Fruit fly (Drosophila melanogaster) whole organism, embryonic: ENCODE results near the gene CG13623.

Experiments
- Atf-2 ChIP-seq: fragments of 200-800 bp; sonication (Bioruptor generic); optimal IDR thresholded peaks from 2 replicates; lab custom pipeline; 2016; ENCODE audit warnings: missing biosample characterization, missing genetic modification characterization
- B-H1 ChIP-seq: fragments of 200-800 bp; sonication (Bioruptor generic); IDR thresholded peaks from 3 replicates; pipeline ENCODE4 v1.3.6; 2022; ENCODE audit warnings: missing biosample characterization, missing genetic modification characterization
- Blimp-1 ChIP-seq: fragments of 200-800 bp; sonication (Bioruptor generic); optimal IDR thresholded peaks from 3 replicates; lab custom pipeline; 2018; ENCODE audit warnings: missing biosample characterization, missing genetic modification characterization, mild to moderate bottlenecking, moderate library complexity, missing genetic modification reagents
- C15 ChIP-seq: fragments of 200-800 bp; sonication (Bioruptor generic); IDR thresholded peaks from 3 replicates; pipeline ENCODE4 v1.3.6; 2022; ENCODE audit warnings: missing biosample characterization, missing genetic modification characterization
- CG10274 ChIP-seq: fragments of 200-800 bp; sonication (Bioruptor generic); optimal IDR thresholded peaks from 3 replicates; lab custom pipeline; 2017; ENCODE audit warnings: missing biosample characterization, mild to moderate bottlenecking, missing genetic modification characterization
- CG10431 ChIP-seq: fragments of 200-800 bp; sonication (Bioruptor generic); optimal IDR thresholded peaks from 3 replicates; lab custom pipeline; 2018; ENCODE audit warnings: missing biosample characterization, mild to moderate bottlenecking, missing genetic modification characterization
- CG12155 ChIP-seq: fragments of 200-800 bp; sonication (Bioruptor generic); optimal IDR thresholded peaks from 3 replicates; lab custom pipeline; 2016; ENCODE audit warnings: missing biosample characterization, missing genetic modification characterization
- CG12391 ChIP-seq: fragments of 200-800 bp; sonication (Bioruptor generic); optimal IDR thresholded peaks from 3 replicates; lab custom pipeline; 2018; ENCODE audit warnings: missing biosample characterization, mild to moderate bottlenecking, missing genetic modification characterization, moderate library complexity
- CG12659 ChIP-seq: fragments of 200-800 bp; sonication (Bioruptor generic); optimal IDR thresholded peaks from 3 replicates; lab custom pipeline; 2017; ENCODE audit warnings: mild to moderate bottlenecking, missing biosample characterization, missing genetic modification reagents, missing genetic modification characterization
- CG13123 ChIP-seq: fragments of 200-800 bp; sonication (Bioruptor generic); optimal IDR thresholded peaks from 2 replicates; lab custom pipeline; 2016; ENCODE audit warnings: missing biosample characterization, missing genetic modification characterization
- CG13296 ChIP-seq: fragments of 200-800 bp; sonication (Bioruptor generic); optimal IDR thresholded peaks from 3 replicates; lab custom pipeline; 2018; ENCODE audit warnings: missing biosample characterization, mild to moderate bottlenecking, missing genetic modification characterization
- CG15601 ChIP-seq: fragments of 200-800 bp; sonication (Bioruptor generic); optimal IDR thresholded peaks from 3 replicates; lab custom pipeline; 2019; ENCODE audit warnings: missing biosample characterization, mild to moderate bottlenecking, missing genetic modification characterization, moderate library complexity
- CG17568 ChIP-seq: fragments of 200-800 bp; sonication (Bioruptor generic); optimal IDR thresholded peaks from 2 replicates; lab custom pipeline; 2018; ENCODE audit warnings: missing biosample characterization, mild to moderate bottlenecking, missing genetic modification characterization, moderate library complexity
- CG18619 ChIP-seq: fragments of 200-800 bp; sonication (Bioruptor generic); optimal IDR thresholded peaks from 3 replicates; lab custom pipeline; 2017; ENCODE audit warnings: missing biosample characterization, mild to moderate bottlenecking, missing genetic modification characterization
- CG2875 ChIP-seq: fragments of 200-800 bp; sonication (Bioruptor generic); optimal IDR thresholded peaks from 2 replicates; lab custom pipeline; 2017; ENCODE audit warnings: missing biosample characterization, mild to moderate bottlenecking, missing genetic modification characterization, missing genetic modification reagents
- CG30020 ChIP-seq: fragments of 200-800 bp; optimal IDR thresholded peaks from 2 replicates; lab custom pipeline; 2019; ENCODE audit warnings: missing biosample characterization, mild to moderate bottlenecking, missing genetic modification characterization, moderate library complexity
- CG32532 ChIP-seq: fragments of 200-800 bp; sonication (Bioruptor generic); IDR thresholded peaks from 2 replicates; pipeline ENCODE4 v1.3.6; 2022; ENCODE audit warnings: missing biosample characterization, missing genetic modification characterization
- CG33557 ChIP-seq: fragments of 200-800 bp; sonication (Bioruptor generic); optimal IDR thresholded peaks from 2 replicates; lab custom pipeline; 2019; ENCODE audit warnings: missing biosample characterization, mild to moderate bottlenecking, missing genetic modification characterization, moderate library complexity
- CG34224 ChIP-seq: fragments of 200-800 bp; sonication (Bioruptor generic); IDR thresholded peaks from 3 replicates; pipeline ENCODE4 v1.3.6; 2022; ENCODE audit warnings: missing biosample characterization, missing genetic modification characterization; ENCODE audit not compliant: partially characterized antibody
- CG3847 ChIP-seq: fragments of 200-800 bp; sonication (Bioruptor generic); IDR thresholded peaks from 2 replicates; pipeline ENCODE4 v1.3.6; 2022; ENCODE audit warnings: missing biosample characterization, missing genetic modification characterization
- CG43689 ChIP-seq: fragments of 200-800 bp; sonication (Bioruptor generic); IDR thresholded peaks from 2 replicates; pipeline ENCODE4 v1.3.6; 2022; ENCODE audit warnings: missing biosample characterization, missing genetic modification characterization
- CG9817 ChIP-seq: fragments of 200-800 bp; sonication (Bioruptor generic); optimal IDR thresholded peaks from 2 replicates; lab custom pipeline; 2018; ENCODE audit warnings: missing biosample characterization, mild to moderate bottlenecking, missing genetic modification characterization, moderate library complexity
- CoRest ChIP-seq: fragments of 200-800 bp; sonication (Bioruptor generic); optimal IDR thresholded peaks from 3 replicates; lab custom pipeline; 2018; ENCODE audit warnings: missing biosample characterization, mild to moderate bottlenecking, missing genetic modification characterization, moderate library complexity
- Dref ChIP-seq: fragments of 200-800 bp; sonication (Bioruptor generic); IDR thresholded peaks from 2 replicates; pipeline ENCODE4 v1.3.6; 2022; ENCODE audit warnings: missing biosample characterization, missing genetic modification characterization
- E2f2 ChIP-seq: fragments of 200-800 bp; sonication (Bioruptor generic); IDR thresholded peaks from 2 replicates; pipeline ENCODE4 v1.3.6; 2022; ENCODE audit warnings: missing biosample characterization, missing genetic modification characterization
- Ets65A ChIP-seq: fragments of 200-800 bp; sonication (Bioruptor generic); peaks from one replicate; lab custom pipeline; 2016; ENCODE audit warnings: missing biosample characterization, missing genetic modification characterization
- Fer2 ChIP-seq: fragments of 200-800 bp; sonication (Bioruptor generic); optimal IDR thresholded peaks from 2 replicates; lab custom pipeline; 2018; ENCODE audit warnings: missing biosample characterization, mild to moderate bottlenecking, missing genetic modification characterization, moderate library complexity
- Hmx ChIP-seq: fragments of 200-800 bp; sonication (Bioruptor generic); optimal IDR thresholded peaks from 2 replicates; lab custom pipeline; 2016; ENCODE audit warnings: missing biosample characterization, missing genetic modification characterization
- Hsf ChIP-seq: fragments of 200-800 bp; sonication (Bioruptor generic); optimal IDR thresholded peaks from 3 replicates; lab custom pipeline; 2016; ENCODE audit warnings: missing biosample characterization, missing genetic modification characterization
- Nf-YB ChIP-seq: fragments of 200-800 bp; sonication (Bioruptor generic); optimal IDR thresholded peaks from 3 replicates; lab custom pipeline; 2019; ENCODE audit warnings: missing biosample characterization, mild to moderate bottlenecking, missing genetic modification characterization, moderate library complexity
- NfI ChIP-seq: fragments of 200-800 bp; sonication (Bioruptor generic); optimal IDR thresholded peaks from 3 replicates; lab custom pipeline; 2018; ENCODE audit warnings: missing biosample characterization, mild to moderate bottlenecking, missing genetic modification characterization, moderate library complexity
- Scr ChIP-seq: fragments of 200-800 bp; sonication (Bioruptor generic); IDR thresholded peaks from 2 replicates; pipeline ENCODE4 v1.3.6; 2022; ENCODE audit warnings: missing biosample characterization, missing genetic modification characterization; ENCODE audit not compliant: partially characterized antibody
- Six4 ChIP-seq: fragments of 200-800 bp; sonication (Bioruptor generic); optimal IDR thresholded peaks from 2 replicates; lab custom pipeline; 2016; ENCODE audit warnings: missing biosample characterization, missing genetic modification characterization
- Sry-β ChIP-seq: fragments of 200-800 bp; sonication (Bioruptor generic); optimal IDR thresholded peaks from 2 replicates; lab custom pipeline; 2018; ENCODE audit warnings: missing biosample characterization, mild to moderate bottlenecking, missing genetic modification characterization, moderate library complexity
- ase ChIP-seq: fragments of 200-800 bp; sonication (Bioruptor generic); IDR thresholded peaks from 3 replicates; pipeline ENCODE4 v1.3.6; 2022; ENCODE audit warnings: missing biosample characterization, missing genetic modification characterization
- bcd ChIP-seq: fragments of 200-800 bp; sonication (Bioruptor generic); optimal IDR thresholded peaks from 2 replicates; lab custom pipeline; 2017; ENCODE audit warnings: missing biosample characterization, mild to moderate bottlenecking, missing genetic modification characterization
- danr ChIP-seq: fragments of 200-800 bp; sonication (Bioruptor generic); IDR thresholded peaks from 2 replicates; pipeline ENCODE4 v1.3.6; 2022; ENCODE audit warnings: missing biosample characterization, missing genetic modification characterization
- dimm ChIP-seq: fragments of 200-800 bp; sonication (Bioruptor generic); IDR thresholded peaks from 2 replicates; pipeline ENCODE4 v1.3.6; 2022; ENCODE audit warnings: missing biosample characterization, missing genetic modification characterization
- dmrt11E ChIP-seq: fragments of 200-800 bp; sonication (Bioruptor generic); optimal IDR thresholded peaks from 3 replicates; lab custom pipeline; 2018; ENCODE audit warnings: missing biosample characterization, mild to moderate bottlenecking, missing genetic modification characterization, moderate library complexity
- gcm ChIP-seq: fragments of 200-800 bp; sonication (Bioruptor generic); optimal IDR thresholded peaks from 2 replicates; lab custom pipeline; 2019; ENCODE audit warnings: missing biosample characterization, mild to moderate bottlenecking, missing genetic modification characterization, moderate library complexity
- gem ChIP-seq: fragments of 200-800 bp; sonication (Bioruptor generic); optimal IDR thresholded peaks from 2 replicates; lab custom pipeline; 2019; ENCODE audit warnings: missing biosample characterization, mild to moderate bottlenecking, missing genetic modification characterization, moderate library complexity
- gro ChIP-seq: fragments of 200-800 bp; sonication (Bioruptor generic); optimal IDR thresholded peaks from 2 replicates; lab custom pipeline; 2016; ENCODE audit warnings: missing biosample characterization, missing genetic modification characterization
- h ChIP-seq: fragments of >200 bp; optimal IDR thresholded peaks from 2 replicates; lab custom pipeline; 2017
- onecut ChIP-seq: fragments of 200-800 bp; sonication (Bioruptor generic); IDR thresholded peaks from 2 replicates; pipeline ENCODE4 v1.3.6; 2022; ENCODE audit warnings: missing biosample characterization, missing genetic modification characterization
- pho ChIP-seq: fragments of 200-800 bp; sonication (Bioruptor generic); optimal IDR thresholded peaks from 2 replicates; lab custom pipeline; 2016; ENCODE audit warnings: missing biosample characterization, missing genetic modification characterization
- prd ChIP-seq, 3 experiments: fragments of >200 bp in 2 of 3; fragments of 200-800 bp in 1 of 3; sonication (Bioruptor generic) in 1 of 3; optimal IDR thresholded peaks in 2 of 3; IDR thresholded peaks in 1 of 3; 2 replicates in 2 of 3; 3 replicates in 1 of 3; pipeline versions ENCODE4 v1.3.6 to Lab custom; 2017 to 2022; ENCODE audit warnings: missing biosample characterization in 1 of 3, missing genetic modification characterization in 1 of 3
- ranshi ChIP-seq: fragments of 200-800 bp; sonication (Bioruptor generic); IDR thresholded peaks from 2 replicates; pipeline ENCODE4 v1.3.6; 2022; ENCODE audit warnings: missing biosample characterization, missing genetic modification characterization
- run ChIP-seq: fragments of 200-800 bp; sonication (Bioruptor generic); optimal IDR thresholded peaks from 3 replicates; lab custom pipeline; 2018; ENCODE audit warnings: missing biosample characterization, mild to moderate bottlenecking, missing genetic modification characterization
- sens-2 ChIP-seq: fragments of 200-800 bp; sonication (Bioruptor generic); IDR thresholded peaks from 2 replicates; pipeline ENCODE4 v1.3.6; 2022; ENCODE audit warnings: missing biosample characterization, missing genetic modification characterization
- zfh1 ChIP-seq: fragments of 200-800 bp; sonication (Bioruptor generic); IDR thresholded peaks from 3 replicates; pipeline ENCODE4 v1.3.6; 2022; ENCODE audit warnings: missing biosample characterization, missing genetic modification characterization
- zfh2 ChIP-seq: fragments of 200-800 bp; sonication (Bioruptor generic); optimal IDR thresholded peaks from 2 replicates; lab custom pipeline; 2016; ENCODE audit warnings: missing biosample characterization, missing genetic modification characterization

Gene CG13623

dm6 chr3R:24567427-24567771 is 37.0 kb upstream of the CG13623 start (continued):
- no peak for TF ChIP-seq Scr
- TF ChIP-seq CG32532 (GFP tag; lab: Robert Waterston, UW): peak; percentile 90
- peak; percentile 83 for TF ChIP-seq sens-2 (GFP tag; lab: Robert Waterston, UW)
- peak; percentile 83 for TF ChIP-seq Atf-2 (GFP tag; lab: Kevin White, UChicago)
- peak; percentile 89 for TF ChIP-seq Hsf (GFP tag; lab: Kevin White, UChicago)
- peak; percentile 87; the same call in 1 of the 2 replicates for TF ChIP-seq ranshi
- TF ChIP-seq B-H1: peak; percentile 86
- peak; percentile 84 for TF ChIP-seq CG12391 (tag; lab: Kevin White, UChicago)
- peak; percentile 81 for TF ChIP-seq onecut (GFP tag; lab: Robert Waterston, UW)
- TF ChIP-seq CG15601 (tag; lab: Kevin White, UChicago): peak; percentile 73
- peak; percentile 91 for TF ChIP-seq zfh2 (GFP tag; lab: Kevin White, UChicago)
- no peak for TF ChIP-seq CG33557 (GFP tag; lab: Kevin White, UChicago)
- no peak for TF ChIP-seq CG34224 (GFP tag; lab: Robert Waterston, UW)
- TF ChIP-seq CoRest (tag; lab: Kevin White, UChicago): peak; percentile 90
- no peak for TF ChIP-seq prd (optimal IDR thresholded peaks at IDR 0.05; lab: Kevin White, UChicago)
- peak; percentile 91 for TF ChIP-seq prd (GFP tag; IDR thresholded peaks at IDR 0.05; lab: Robert Waterston, UW)
- TF ChIP-seq Fer2 (tag; lab: Kevin White, UChicago): peak; percentile 73
- peak; percentile 82 for TF ChIP-seq CG12155 (GFP tag; lab: Kevin White, UChicago)
- TF ChIP-seq CG3847 (GFP tag; lab: Robert Waterston, UW): peak; percentile 78
- peak; percentile 55 for TF ChIP-seq CG13123 (GFP tag; lab: Kevin White, UChicago)
- TF ChIP-seq h (lab: Kevin White, UChicago): no peak
- TF ChIP-seq Blimp-1: peak; percentile 83
- peak; percentile 79; the same call in 2 of the 3 replicates for TF ChIP-seq ase (GFP tag; lab: Robert Waterston, UW)
- TF ChIP-seq Six4 (GFP tag; lab: Kevin White, UChicago): peak; percentile 71
- TF ChIP-seq Nf-YB (GFP tag; lab: Kevin White, UChicago): peak; percentile 46
- peak; percentile 72; the same call in 1 of the 2 replicates for TF ChIP-seq danr
- peak; percentile 54 for TF ChIP-seq dmrt11E (tag; lab: Kevin White, UChicago)
- peak; percentile 82 for TF ChIP-seq CG43689
- TF ChIP-seq zfh1 (GFP tag; lab: Robert Waterston, UW): peak; percentile 92
- TF ChIP-seq CG10274 (GFP tag; lab: Kevin White, UChicago): peak; percentile 70
- peak; percentile 93 for TF ChIP-seq gro (GFP tag; lab: Kevin White, UChicago)
- TF ChIP-seq Dref: no peak
- peak; percentile 24 for TF ChIP-seq CG30020 (tag; lab: Kevin White, UChicago)
- peak; percentile 88 for TF ChIP-seq CG9817 (tag; lab: Kevin White, UChicago)
- peak; percentile 69 for TF ChIP-seq CG18619 (GFP tag; lab: Kevin White, UChicago)
- TF ChIP-seq NfI: peak; percentile 89
- peak; percentile 92 for TF ChIP-seq gem
- TF ChIP-seq CG13296: peak; percentile 78
- TF ChIP-seq CG17568 (GFP tag; lab: Kevin White, UChicago): peak; percentile 79
- TF ChIP-seq CG10431 (GFP tag; lab: Kevin White, UChicago): no peak
- peak; percentile 74 for TF ChIP-seq run (tag; lab: Kevin White, UChicago)
- no peak for TF ChIP-seq Sry-β (GFP tag; lab: Kevin White, UChicago)
- TF ChIP-seq C15: peak; percentile 67; the same call in 1 of the 3 replicates
- peak; percentile 63 for TF ChIP-seq Hmx (GFP tag; lab: Kevin White, UChicago)
- TF ChIP-seq CG12659 (GFP tag; lab: Kevin White, UChicago): peak; percentile 83
- peak; percentile 98 for TF ChIP-seq Ets65A (GFP tag; lab: Kevin White, UChicago)
- TF ChIP-seq E2f2 (GFP tag; lab: Robert Waterston, UW): peak; percentile 69
- peak; percentile 91 for TF ChIP-seq pho (GFP tag; lab: Kevin White, UChicago)
- TF ChIP-seq gcm: peak; percentile 76
- TF ChIP-seq CG2875 (GFP tag; lab: Kevin White, UChicago): peak; percentile 80
- TF ChIP-seq dimm (GFP tag; lab: Robert Waterston, UW): no peak
- peak; percentile 82 for TF ChIP-seq bcd (GFP tag; lab: Kevin White, UChicago)
